Worm (Caenorhabditis elegans) whole organism, L1 larva: ENCODE data around the gene srg-61.

Experiments used
- dpl-1 ChIP-seq, 3 experiments: fragments of 150-350 bp in 2 of 3; sonication (generic microtip) in 1 of 3; optimal IDR thresholded peaks; 2 replicates each; lab custom pipeline; 2014 to 2017; ENCODE audit warnings: missing biosample characterization in 3 of 3, missing genetic modification characterization in 3 of 3, missing genetic modification reagents in 3 of 3
- egl-27 ChIP-seq, 2 experiments: fragments of 150-350 bp in 1 of 2; sonication (generic microtip); optimal IDR thresholded peaks; 3 replicates each; lab custom pipeline; 2017 to 2018; ENCODE audit warnings: missing biosample characterization in 2 of 2, missing genetic modification characterization in 2 of 2, missing genetic modification reagents in 2 of 2
- irx-1 ChIP-seq: sonication (generic microtip); optimal IDR thresholded peaks from 2 replicates; lab custom pipeline; 2016; ENCODE audit warnings: missing genetic modification characterization, missing compliant biosample characterization
- mdl-1 ChIP-seq, 2 experiments: fragments of 150-350 bp; optimal IDR thresholded peaks; 2 replicates each; lab custom pipeline; 2014 to 2017; ENCODE audit warnings: missing biosample characterization in 2 of 2, missing genetic modification characterization in 2 of 2, inconsistent platforms in 1 of 2
- nhr-19 ChIP-seq: fragments of 200-800 bp; sonication (Bioruptor generic); conservative IDR thresholded peaks from 2 replicates; pipeline ENCODE4 v1.3.6; 2022; ENCODE audit warnings: missing genetic modification characterization, missing compliant biosample characterization
- vab-15 ChIP-seq: sonication (generic microtip); optimal IDR thresholded peaks from 2 replicates; lab custom pipeline; 2017; ENCODE audit warnings: missing genotype, mild to moderate bottlenecking, missing genetic modification characterization, missing compliant biosample characterization

- TF ChIP-seq vab-15 (tag; lab: Kevin White, UChicago) (no peak), egl-27 (tag; optimal IDR thresholded peaks at IDR 0.05; lab: Kevin White, UChicago) (no peak), irx-1 (tag; lab: Kevin White, UChicago) (no peak), nhr-19 (GFP tag; lab: Robert Waterston, UW) (no peak), dpl-1 (GFP tag; optimal IDR thresholded peaks at IDR 0.05; lab: Kevin White, UChicago) (no peak), mdl-1 (tag; optimal IDR thresholded peaks at IDR 0.05; lab: Kevin White, UChicago) (no peak)
Measured at ce11 chrV:2757226-2757893, 17.2 kb upstream of the srg-61 start, which contains the start of gene srx-28.
